Worm (Caenorhabditis elegans): ENCODE data around the gene tbx-9.

DNA sequence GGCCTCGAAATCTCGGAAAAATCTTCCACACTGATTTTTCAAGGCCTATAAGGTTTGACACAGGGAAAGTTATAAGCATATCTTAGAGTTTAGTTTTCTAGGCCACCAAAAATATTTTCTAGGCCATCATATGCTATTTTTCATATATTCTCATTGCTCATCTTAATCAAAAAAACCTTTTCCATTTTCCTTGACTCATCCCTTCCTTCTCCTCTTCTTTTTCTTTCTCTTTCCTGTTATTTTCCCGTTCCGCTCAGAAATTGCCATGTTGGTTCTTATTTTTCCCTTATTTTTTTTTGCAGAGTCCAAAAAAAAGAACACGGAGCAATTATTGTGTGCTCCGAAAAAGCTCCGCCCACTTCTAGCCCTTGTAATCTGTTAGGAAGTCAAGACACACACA, 23.0 kb upstream of the tbx-9 start, which contains the start of gene tbc-8:
- TF ChIP-seq ama-1 (optimal IDR thresholded peaks at IDR 0.05) (no peak), scrt-1 (GFP tag; IDR thresholded peaks at IDR 0.05) (no peak), ets-7 (tag; optimal IDR thresholded peaks at IDR 0.05) (no peak), hnd-1 (tag; optimal IDR thresholded peaks at IDR 0.05) (no peak), tbx-37 (GFP tag; conservative IDR thresholded peaks at IDR 0.05) (no peak), sea-1 (GFP tag; conservative IDR thresholded peaks at IDR 0.05) (no peak), pes-1 (GFP tag; IDR thresholded peaks at IDR 0.05) (no peak), B0310.2 (tag; optimal IDR thresholded peaks at IDR 0.05) (no peak), aly-1 (tag; optimal IDR thresholded peaks at IDR 0.05) (no peak)
